Worm (Caenorhabditis elegans) whole organism, mixed stage, embryonic: ENCODE data around the gene spe-27.

Experiments used
- cnd-1 ChIP-seq: fragments of 200-800 bp; sonication (Bioruptor generic); optimal IDR thresholded peaks from 2 replicates; lab custom pipeline; 2018; ENCODE audit warnings: mild to moderate bottlenecking, missing genetic modification characterization, missing compliant biosample characterization
- lin-13 ChIP-seq: fragments of 150-350 bp; optimal IDR thresholded peaks from 2 replicates; lab custom pipeline; 2014; ENCODE audit warnings: missing biosample characterization, missing genetic modification characterization
- mab-5 ChIP-seq: fragments of 150-350 bp; optimal IDR thresholded peaks from 2 replicates; lab custom pipeline; 2014; ENCODE audit warnings: missing biosample characterization, missing genetic modification characterization
- mep-1 ChIP-seq: fragments of 150-350 bp; optimal IDR thresholded peaks from 2 replicates; lab custom pipeline; 2017; ENCODE audit warnings: missing biosample characterization, missing genetic modification reagents, missing genetic modification characterization, inconsistent platforms
- nhr-12 ChIP-seq: fragments of 150-350 bp; optimal IDR thresholded peaks from 2 replicates; lab custom pipeline; 2014; ENCODE audit warnings: missing biosample characterization, missing genetic modification characterization
- nhr-237 ChIP-seq: fragments of 150-350 bp; optimal IDR thresholded peaks from 2 replicates; lab custom pipeline; 2014; ENCODE audit warnings: missing biosample characterization, missing genetic modification characterization
- pha-4 ChIP-seq: fragments of 150-350 bp; optimal IDR thresholded peaks from 2 replicates; lab custom pipeline; 2018; ENCODE audit warnings: missing biosample characterization, missing genetic modification reagents, missing genetic modification characterization
- unc-39 ChIP-seq: fragments of 150-350 bp; optimal IDR thresholded peaks from 2 replicates; lab custom pipeline; 2014; ENCODE audit warnings: missing biosample characterization, missing genetic modification characterization
- unc-62 ChIP-seq: fragments of 150-350 bp; optimal IDR thresholded peaks from 2 replicates; lab custom pipeline; 2014; ENCODE audit warnings: missing biosample characterization, missing genetic modification reagents, missing genetic modification characterization
- zip-8 ChIP-seq: fragments of 150-350 bp; optimal IDR thresholded peaks from 2 replicates; lab custom pipeline; 2014; ENCODE audit warnings: missing biosample characterization, missing genetic modification characterization
- ztf-11 ChIP-seq: fragments of 150-350 bp; optimal IDR thresholded peaks from 2 replicates; lab custom pipeline; 2014; ENCODE audit warnings: missing biosample characterization, missing genetic modification characterization

ce11 chrIV:5824493-5824892 lies 41.2 kb downstream of the spe-27 start, which contains the start of gene egal-1:
- TF ChIP-seq mep-1 = no peak
- no peak for TF ChIP-seq cnd-1 (tag; lab: Kevin White, UChicago)
- no peak for TF ChIP-seq pha-4
- no peak for TF ChIP-seq lin-13 (tag; lab: Kevin White, UChicago)
- TF ChIP-seq mab-5 (tag; lab: Kevin White, UChicago) = no peak
- no peak for TF ChIP-seq nhr-12
- no peak for TF ChIP-seq unc-39 (tag; lab: Kevin White, UChicago)
- TF ChIP-seq ztf-11 (tag; lab: Kevin White, UChicago) = no peak
- no peak for TF ChIP-seq nhr-237 (tag; lab: Kevin White, UChicago)
- TF ChIP-seq zip-8 (tag; lab: Kevin White, UChicago) = no peak
- no peak for TF ChIP-seq unc-62 (GFP tag; lab: Kevin White, UChicago)
